Fruit fly (Drosophila melanogaster) whole organism, adult: Measurements from ENCODE around the gene Ir68a.
A peak's percentile ranks its signal among the peaks of the same experiment; 100 is the strongest.

Experiments
- CG7101 ChIP-seq: fragments of 200-800 bp; sonication (Bioruptor generic); optimal IDR thresholded peaks from 2 replicates; lab custom pipeline; 2018; ENCODE audit warnings: missing biosample characterization, mild to moderate bottlenecking, missing genetic modification characterization, moderate library complexity
- Mnt ChIP-seq: fragments of 200-800 bp; sonication (Bioruptor generic); optimal IDR thresholded peaks from 2 replicates; lab custom pipeline; 2016; ENCODE audit warnings: missing biosample characterization, mild to moderate bottlenecking, missing genetic modification characterization
- cic ChIP-seq: fragments of 200-800 bp; sonication (Bioruptor generic); optimal IDR thresholded peaks from 2 replicates; lab custom pipeline; 2017; ENCODE audit warnings: missing biosample characterization, mild to moderate bottlenecking, missing genetic modification characterization, moderate library complexity
- kay ChIP-seq: fragments of 200-800 bp; sonication (Bioruptor generic); peaks from one replicate; lab custom pipeline; 2016; ENCODE audit warnings: missing biosample characterization, missing genetic modification characterization, borderline replicate concordance

DNA sequence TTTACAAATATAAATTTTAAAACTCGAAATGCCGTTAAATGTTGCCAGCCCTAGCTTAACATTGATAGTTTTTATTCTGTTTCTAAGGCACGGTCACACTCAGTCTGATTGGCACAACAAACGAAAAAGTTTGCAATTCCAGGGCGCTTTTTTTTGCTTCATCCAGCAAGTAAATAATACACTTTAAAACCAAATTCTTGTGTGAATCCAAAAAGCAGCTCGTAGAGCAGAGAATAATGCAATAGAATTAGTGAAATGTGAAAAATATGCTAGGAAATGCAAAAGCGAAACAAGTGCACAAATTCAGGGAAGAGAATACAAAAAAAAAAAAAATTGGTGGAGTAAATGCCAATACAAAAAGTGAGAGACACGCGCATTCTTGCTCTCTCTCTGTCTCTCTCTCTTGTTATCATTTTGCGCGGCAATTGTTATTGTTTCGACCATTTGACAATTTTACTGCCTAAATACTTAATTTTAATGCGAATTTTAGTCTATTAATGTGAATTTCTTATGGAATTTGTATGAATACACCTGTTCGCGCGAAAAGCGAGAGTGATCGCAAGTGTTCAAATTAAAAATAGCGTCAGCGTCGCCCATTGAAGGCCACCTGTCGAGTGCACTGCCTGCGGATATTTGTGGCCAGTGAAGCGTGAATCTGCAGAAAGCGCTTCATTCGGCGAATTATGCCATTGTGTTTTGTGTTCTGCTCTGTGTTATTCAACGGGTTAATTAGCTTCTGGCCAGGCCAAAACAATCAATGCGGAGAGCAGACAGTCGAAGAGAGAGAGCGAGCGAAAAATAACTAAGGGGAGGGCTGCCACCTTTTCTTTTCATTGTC lies 21.4 kb downstream of the Ir68a start, which contains the start of gene CG42671:
- TF ChIP-seq CG7101 (tag; lab: Kevin White, UChicago) (peak; percentile 4), Mnt (GFP tag; lab: Kevin White, UChicago) (peak; percentile 55), kay (peak; percentile 27), cic (peak; percentile 29)
